Fruit fly (Drosophila melanogaster) whole organism: ENCODE results near the gene Osi11.

Source experiments
- CG8478 ChIP-seq: fragments of >200 bp; optimal IDR thresholded peaks from 2 replicates; lab custom pipeline; 2018; ENCODE audit warnings: inconsistent platforms
- Dll ChIP-seq: fragments of >200 bp; optimal IDR thresholded peaks from 2 replicates; lab custom pipeline; 2017
- EcR ChIP-seq, 2 experiments: fragments of >200 bp; optimal IDR thresholded peaks; 2 replicates each; lab custom pipeline; 2017; ENCODE audit warnings: missing biosample characterization in 2 of 2, missing genetic modification characterization in 2 of 2, missing genetic modification reagents in 2 of 2
- pan ChIP-seq: fragments of >200 bp; optimal IDR thresholded peaks from 2 replicates; lab custom pipeline; 2017
- psq ChIP-seq: fragments of >200 bp; optimal IDR thresholded peaks from 2 replicates; lab custom pipeline; 2017
- usp ChIP-seq: fragments of >200 bp; optimal IDR thresholded peaks from 2 replicates; lab custom pipeline; 2017; ENCODE audit warnings: missing biosample characterization, missing genetic modification characterization, mixed read lengths

DNA sequence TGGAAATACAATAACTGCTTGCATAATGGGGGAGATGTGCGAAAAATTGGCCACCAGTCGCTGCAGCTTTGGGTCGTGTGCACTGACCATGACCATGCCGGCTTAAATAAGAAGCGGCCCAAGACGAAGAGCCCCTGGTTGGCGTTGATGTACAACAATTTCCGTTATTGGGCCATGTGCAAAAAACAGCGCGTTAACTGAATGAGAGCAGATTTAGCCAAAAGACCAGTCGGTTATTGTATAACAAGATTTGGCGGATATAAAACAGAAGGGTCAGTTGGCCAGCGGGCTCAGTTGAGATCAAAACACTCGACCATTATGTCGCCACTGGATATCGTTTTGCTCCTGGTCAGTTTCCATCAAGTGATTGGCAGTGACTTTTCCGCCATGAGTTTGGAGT is 4.9 kb downstream of the Osi11 start, which contains the start of gene Osi10a:
- TF ChIP-seq Dll = no peak
- no peak for TF ChIP-seq CG8478 (lab: Kevin White, UChicago)
- TF ChIP-seq usp (GFP tag; lab: Kevin White, UChicago) = no peak
- TF ChIP-seq pan (lab: Kevin White, UChicago) = no peak
- TF ChIP-seq psq (lab: Kevin White, UChicago) = no peak
- TF ChIP-seq EcR (GFP tag; optimal IDR thresholded peaks at IDR 0.05; lab: Kevin White, UChicago) = no peak
